Fruit fly (Drosophila melanogaster): Measurements from ENCODE around the gene CG6661.

Gene CG6661

dm6 chr3L:14053806-14054205, 19.2 kb downstream of the CG6661 start:
- TF ChIP-seq nerfin-2 (GFP tag; IDR thresholded peaks at IDR 0.05; ENCODE audit: partially characterized antibody) (0 out of 2 replicates have a peak, but pooled peaks have one; percentile 14), dysf (GFP tag; IDR thresholded peaks at IDR 0.05) (0 out of 3 replicates have a peak, but pooled peaks have one; percentile 28), Rfx (GFP tag; IDR thresholded peaks at IDR 0.05) (peak; percentile 30; the same call in 1 of the 2 replicates), Med (GFP tag) (peak; percentile 27), CG2129 (GFP tag; IDR thresholded peaks at IDR 0.05; ENCODE audit: partially characterized antibody) (no peak), mld (GFP tag; IDR thresholded peaks at IDR 0.05; ENCODE audit: partially characterized antibody) (0 out of 3 replicates have a peak, but pooled peaks have one; percentile 10), ap (GFP tag; IDR thresholded peaks at IDR 0.05) (0 out of 2 replicates have a peak, but pooled peaks have one; percentile 18), fd64A (GFP tag; optimal IDR thresholded peaks at IDR 0.05) (no peak), Hr39 (optimal IDR thresholded peaks at IDR 0.05) (peak; percentile 78), oc (tag; optimal IDR thresholded peaks at IDR 0.05) (no peak), CG32767 (GFP tag; IDR thresholded peaks at IDR 0.05) (no peak), CG32532 (GFP tag; IDR thresholded peaks at IDR 0.05) (0 out of 2 replicates have a peak, but pooled peaks have one; percentile 10)

dm6 chr3L:14055260-14055696, 20.7 kb downstream of the CG6661 start:
- TF ChIP-seq esg (GFP tag; conservative IDR thresholded peaks at IDR 0.05) (no peak), D19B (GFP tag; optimal IDR thresholded peaks at IDR 0.05) (no peak), yki (optimal IDR thresholded peaks at IDR 0.05) (no peak), Oaz (GFP tag; IDR thresholded peaks at IDR 0.05) (no peak), Nf-YA (GFP tag; IDR thresholded peaks at IDR 0.05) (no peak), CG2678 (tag; optimal IDR thresholded peaks at IDR 0.05) (peak; percentile 10), CG11398 (GFP tag; optimal IDR thresholded peaks at IDR 0.05) (no peak), CG13775 (GFP tag; optimal IDR thresholded peaks at IDR 0.05) (peak; percentile 21), CG18619 (GFP tag; optimal IDR thresholded peaks at IDR 0.05) (peak; percentile 17), ems (GFP tag; optimal IDR thresholded peaks at IDR 0.05) (no peak), CG2120 (GFP tag; optimal IDR thresholded peaks at IDR 0.05) (peak; percentile 55), CG8089 (GFP tag; optimal IDR thresholded peaks at IDR 0.05) (no peak), CG10959 (GFP tag; IDR thresholded peaks at IDR 0.05) (no peak), wor (GFP tag; IDR thresholded peaks at IDR 0.05) (no peak), insv (GFP tag; optimal IDR thresholded peaks at IDR 0.05) (no peak), CG4424 (GFP tag; optimal IDR thresholded peaks at IDR 0.05) (no peak), Usf (GFP tag; optimal IDR thresholded peaks at IDR 0.05) (no peak), Hr51 (GFP tag; optimal IDR thresholded peaks at IDR 0.05) (peak in 1 of 2 experiments; percentile 7), HLH4C (GFP tag; IDR thresholded peaks at IDR 0.05; ENCODE audit: partially characterized antibody) (no peak), CG6654 (GFP tag; optimal IDR thresholded peaks at IDR 0.05) (peak; percentile 18), CG4360 (GFP tag; IDR thresholded peaks at IDR 0.05) (no peak), Max (GFP tag; optimal IDR thresholded peaks at IDR 0.05) (peak; percentile 2), MBD-R2 (GFP tag; IDR thresholded peaks at IDR 0.05) (no peak), CG2116 (GFP tag; optimal IDR thresholded peaks at IDR 0.05) (no peak), HHEX (GFP tag; optimal IDR thresholded peaks at IDR 0.05) (peak; percentile 22), CG7963 (GFP tag; IDR thresholded peaks at IDR 0.05; ENCODE audit: partially characterized antibody) (no peak), ro (GFP tag; IDR thresholded peaks at IDR 0.05) (no peak), CG17361 (GFP tag; IDR thresholded peaks at IDR 0.05) (peak; percentile 41; the same call in 1 of the 3 replicates), BtbVII (GFP tag; optimal IDR thresholded peaks at IDR 0.05) (peak; percentile 5), lilli (GFP tag; optimal IDR thresholded peaks at IDR 0.05) (peak; percentile 39), Hmr (GFP tag; optimal IDR thresholded peaks at IDR 0.05) (peak; percentile 12), CG18599 (GFP tag; optimal IDR thresholded peaks at IDR 0.05) (peak; percentile 31), Trl (optimal IDR thresholded peaks at IDR 0.05) (no peak), Trl (GFP tag; optimal IDR thresholded peaks at IDR 0.05) (no peak), D19A (tag; optimal IDR thresholded peaks at IDR 0.05) (peak; percentile 51), CG3995 (GFP tag; optimal IDR thresholded peaks at IDR 0.05) (no peak), CG11504 (tag; optimal IDR thresholded peaks at IDR 0.05) (peak; percentile 53), NFAT (GFP tag; IDR thresholded peaks at IDR 0.05) (0 out of 2 replicates have a peak, but pooled peaks have one; percentile 17), CG4730 (GFP tag; IDR thresholded peaks at IDR 0.05) (no peak)
